Fruit fly (Drosophila melanogaster) whole organism, embryonic: ENCODE measurements around the gene CG7079.
A peak's percentile ranks its signal among the peaks of the same experiment; 100 is the strongest.

Experiments used
- Atf-2 ChIP-seq: fragments of 200-800 bp; sonication (Bioruptor generic); optimal IDR thresholded peaks from 2 replicates; lab custom pipeline; 2016; ENCODE audit warnings: missing biosample characterization, missing genetic modification characterization
- CG10543 ChIP-seq: fragments of 200-800 bp; sonication (Bioruptor generic); optimal IDR thresholded peaks from 3 replicates; lab custom pipeline; 2017; ENCODE audit warnings: missing biosample characterization, mild to moderate bottlenecking, missing genetic modification characterization, moderate library complexity
- CG11085 ChIP-seq: fragments of 200-800 bp; sonication (Bioruptor generic); IDR thresholded peaks from 2 replicates; pipeline ENCODE4 v1.3.6; 2022; ENCODE audit warnings: missing biosample characterization, missing genetic modification characterization
- CG13894 ChIP-seq: fragments of 200-800 bp; sonication (Bioruptor generic); optimal IDR thresholded peaks from 3 replicates; lab custom pipeline; 2018; ENCODE audit warnings: missing biosample characterization, mild to moderate bottlenecking, missing genetic modification characterization, moderate library complexity
- CG17612 ChIP-seq: fragments of 200-800 bp; sonication (Bioruptor generic); IDR thresholded peaks from 2 replicates; pipeline ENCODE4 v1.3.6; 2022; ENCODE audit warnings: missing biosample characterization, missing genetic modification characterization
- CG1832 ChIP-seq: fragments of 200-800 bp; sonication (Bioruptor generic); optimal IDR thresholded peaks from 2 replicates; lab custom pipeline; 2017; ENCODE audit warnings: missing biosample characterization, mild to moderate bottlenecking, missing genetic modification characterization, inconsistent platforms
- CG3281 ChIP-seq: fragments of 200-800 bp; sonication (Bioruptor generic); optimal IDR thresholded peaks from 3 replicates; lab custom pipeline; 2017; ENCODE audit warnings: missing biosample characterization, mild to moderate bottlenecking, missing genetic modification characterization
- CG34376 ChIP-seq: fragments of 200-800 bp; sonication (Bioruptor generic); optimal IDR thresholded peaks from 2 replicates; lab custom pipeline; 2018; ENCODE audit warnings: missing biosample characterization, mild to moderate bottlenecking, missing genetic modification characterization
- CG5180 ChIP-seq: fragments of 200-800 bp; sonication (Bioruptor generic); optimal IDR thresholded peaks from 3 replicates; lab custom pipeline; 2017; ENCODE audit warnings: missing biosample characterization, missing genetic modification characterization, mild to moderate bottlenecking, moderate library complexity, missing genetic modification reagents
- CG6683 ChIP-seq: fragments of 200-800 bp; sonication (Bioruptor generic); optimal IDR thresholded peaks from 2 replicates; lab custom pipeline; 2017; ENCODE audit warnings: missing biosample characterization, mild to moderate bottlenecking, missing genetic modification characterization, missing genetic modification reagents
- CG6765 ChIP-seq: fragments of 200-800 bp; sonication (Bioruptor generic); optimal IDR thresholded peaks from 3 replicates; lab custom pipeline; 2017; ENCODE audit warnings: missing biosample characterization, mild to moderate bottlenecking, missing genetic modification characterization
- CG7987 ChIP-seq: fragments of 200-800 bp; sonication (Bioruptor generic); optimal IDR thresholded peaks from 2 replicates; lab custom pipeline; 2018; ENCODE audit warnings: missing biosample characterization, mild to moderate bottlenecking, missing genetic modification characterization, moderate library complexity
- CG8359 ChIP-seq: fragments of 200-800 bp; sonication (Bioruptor generic); optimal IDR thresholded peaks from 2 replicates; lab custom pipeline; 2017; ENCODE audit warnings: missing biosample characterization, mild to moderate bottlenecking, missing genetic modification characterization, borderline replicate concordance
- CG8765 ChIP-seq: fragments of 200-800 bp; sonication (Bioruptor generic); IDR thresholded peaks from 2 replicates; pipeline ENCODE4 v1.3.6; 2022; ENCODE audit warnings: missing biosample characterization, missing genetic modification characterization
- CG9437 ChIP-seq: fragments of 200-800 bp; sonication (Bioruptor generic); optimal IDR thresholded peaks from 2 replicates; lab custom pipeline; 2018; ENCODE audit warnings: missing biosample characterization, mild to moderate bottlenecking, missing genetic modification characterization
- Hsf ChIP-seq: fragments of 200-800 bp; sonication (Bioruptor generic); optimal IDR thresholded peaks from 3 replicates; lab custom pipeline; 2016; ENCODE audit warnings: missing biosample characterization, missing genetic modification characterization
- Max ChIP-seq: fragments of 200-800 bp; sonication (Bioruptor generic); optimal IDR thresholded peaks from 2 replicates; lab custom pipeline; 2016; ENCODE audit warnings: missing biosample characterization, mild to moderate bottlenecking, missing genetic modification characterization
- Mrtf ChIP-seq: fragments of 200-800 bp; sonication (Bioruptor generic); IDR thresholded peaks from 3 replicates; pipeline ENCODE4 v1.3.6; 2022; ENCODE audit warnings: missing biosample characterization, missing genetic modification characterization
- NC2α ChIP-seq: fragments of 200-800 bp; sonication (Bioruptor generic); optimal IDR thresholded peaks from 2 replicates; lab custom pipeline; 2016; ENCODE audit warnings: missing biosample characterization, missing genetic modification characterization
- Oaz ChIP-seq: fragments of 200-800 bp; sonication (Bioruptor generic); IDR thresholded peaks from 2 replicates; pipeline ENCODE4 v1.3.6; 2022; ENCODE audit warnings: missing biosample characterization, missing genetic modification characterization
- Pdp1 ChIP-seq, 2 experiments: fragments of 200-800 bp; sonication (Bioruptor generic); optimal IDR thresholded peaks; 3 replicates each; lab custom pipeline; 2016; ENCODE audit warnings: missing biosample characterization in 2 of 2, missing genetic modification characterization in 2 of 2, mild to moderate bottlenecking in 1 of 2, moderate library complexity in 1 of 2
- Side ChIP-seq: fragments of 200-800 bp; sonication (Bioruptor generic); optimal IDR thresholded peaks from 2 replicates; lab custom pipeline; 2016; ENCODE audit warnings: missing biosample characterization, missing genetic modification characterization
- Sry-β ChIP-seq: fragments of 200-800 bp; sonication (Bioruptor generic); optimal IDR thresholded peaks from 2 replicates; lab custom pipeline; 2018; ENCODE audit warnings: missing biosample characterization, mild to moderate bottlenecking, missing genetic modification characterization, moderate library complexity
- abd-A ChIP-seq: fragments of 200-800 bp; sonication (Bioruptor generic); optimal IDR thresholded peaks from 3 replicates; lab custom pipeline; 2019; ENCODE audit warnings: missing biosample characterization, mild to moderate bottlenecking, missing genetic modification characterization, moderate library complexity
- ara ChIP-seq: fragments of 200-800 bp; sonication (Bioruptor generic); IDR thresholded peaks from 2 replicates; pipeline ENCODE4 v1.3.6; 2022; ENCODE audit warnings: missing biosample characterization, missing genetic modification characterization
- bcd ChIP-seq: fragments of 200-800 bp; sonication (Bioruptor generic); optimal IDR thresholded peaks from 2 replicates; lab custom pipeline; 2017; ENCODE audit warnings: missing biosample characterization, mild to moderate bottlenecking, missing genetic modification characterization
- chinmo ChIP-seq: fragments of 200-800 bp; sonication (Bioruptor generic); IDR thresholded peaks from 4 replicates; pipeline ENCODE4 v1.3.6; 2022; ENCODE audit warnings: missing biosample characterization, missing genetic modification characterization; ENCODE audit not compliant: partially characterized antibody
- crc ChIP-seq: fragments of 200-800 bp; sonication (Bioruptor generic); optimal IDR thresholded peaks from 2 replicates; lab custom pipeline; 2016; ENCODE audit warnings: missing biosample characterization, missing genetic modification characterization
- exex ChIP-seq: fragments of 200-800 bp; sonication (Bioruptor generic); optimal IDR thresholded peaks from 4 replicates; lab custom pipeline; 2018; ENCODE audit warnings: missing biosample characterization, mild to moderate bottlenecking, missing genetic modification characterization, moderate library complexity
- eyg ChIP-seq: fragments of 200-800 bp; sonication (Bioruptor generic); optimal IDR thresholded peaks from 3 replicates; lab custom pipeline; 2016; ENCODE audit warnings: missing biosample characterization, missing genetic modification characterization
- grn ChIP-seq: fragments of 200-800 bp; sonication (Bioruptor generic); optimal IDR thresholded peaks from 3 replicates; lab custom pipeline; 2017; ENCODE audit warnings: missing biosample characterization, missing genetic modification characterization
- gsb-n ChIP-seq: fragments of 200-800 bp; sonication (Bioruptor generic); optimal IDR thresholded peaks from 3 replicates; lab custom pipeline; 2018; ENCODE audit warnings: missing biosample characterization, mild to moderate bottlenecking, missing genetic modification characterization
- kah ChIP-seq: fragments of 200-800 bp; sonication (Bioruptor generic); optimal IDR thresholded peaks from 2 replicates; lab custom pipeline; 2018; ENCODE audit warnings: missing biosample characterization, mild to moderate bottlenecking, missing genetic modification characterization
- lbe ChIP-seq: fragments of 200-800 bp; sonication (Bioruptor generic); optimal IDR thresholded peaks from 2 replicates; lab custom pipeline; 2016; ENCODE audit warnings: missing biosample characterization, mild to moderate bottlenecking, missing genetic modification characterization
- p53 ChIP-seq: fragments of 200-800 bp; sonication (Bioruptor generic); optimal IDR thresholded peaks from 2 replicates; lab custom pipeline; 2016; ENCODE audit warnings: missing biosample characterization, missing genetic modification characterization
- peb ChIP-seq: fragments of 200-800 bp; sonication (Bioruptor generic); IDR thresholded peaks from 2 replicates; pipeline ENCODE4 v1.3.6; 2022; ENCODE audit warnings: missing biosample characterization, missing genetic modification characterization
- pnt ChIP-seq: fragments of 200-800 bp; sonication (Bioruptor generic); optimal IDR thresholded peaks from 3 replicates; lab custom pipeline; 2016; ENCODE audit warnings: missing biosample characterization, missing genetic modification characterization
- rib ChIP-seq: fragments of 200-800 bp; sonication (Bioruptor generic); IDR thresholded peaks from 2 replicates; pipeline ENCODE4 v1.3.6; 2022; ENCODE audit warnings: missing biosample characterization, missing genetic modification characterization
- ro ChIP-seq: fragments of 200-800 bp; sonication (Bioruptor generic); IDR thresholded peaks from 2 replicates; pipeline ENCODE4 v1.3.6; 2022; ENCODE audit warnings: missing biosample characterization, missing genetic modification characterization
- salm ChIP-seq: fragments of 200-800 bp; sonication (Bioruptor generic); optimal IDR thresholded peaks from 2 replicates; lab custom pipeline; 2018; ENCODE audit warnings: missing biosample characterization, mild to moderate bottlenecking, missing genetic modification characterization
- tio ChIP-seq: fragments of 200-800 bp; sonication (Bioruptor generic); optimal IDR thresholded peaks from 2 replicates; lab custom pipeline; 2017; ENCODE audit warnings: missing biosample characterization, missing genetic modification characterization, inconsistent platforms
- zen2 ChIP-seq: fragments of 200-800 bp; sonication (Bioruptor generic); IDR thresholded peaks from 3 replicates; pipeline ENCODE4 v1.3.6; 2022; ENCODE audit warnings: missing biosample characterization, missing genetic modification characterization; ENCODE audit not compliant: partially characterized antibody

Gene CG7079

DNA sequence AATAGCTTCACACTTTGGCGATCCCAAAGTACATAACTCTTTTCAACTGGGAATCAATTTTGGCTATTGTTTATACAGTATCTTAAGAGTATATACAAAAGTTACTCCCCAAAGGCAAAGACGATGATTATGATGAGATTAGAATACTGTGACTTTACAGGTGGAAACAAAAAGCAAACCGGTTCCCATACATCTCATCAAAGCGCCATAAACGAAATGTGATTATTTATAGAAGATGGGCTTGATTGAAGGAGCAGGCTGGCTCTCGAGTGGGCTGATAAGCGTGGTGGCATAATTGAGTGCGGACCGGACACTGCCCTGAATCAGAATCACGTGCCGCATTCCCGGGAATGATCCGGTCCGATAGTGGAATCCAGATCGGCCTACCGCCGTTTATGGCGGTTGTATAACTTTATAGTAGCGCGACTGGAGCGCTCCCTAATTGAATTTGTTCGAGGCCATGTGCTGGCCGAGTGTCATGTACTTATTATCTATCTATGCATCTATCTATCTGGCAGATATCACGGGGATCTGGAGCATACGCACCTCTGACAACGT, 23.4 kb upstream of the CG7079 start (continued):
- TF ChIP-seq tio (GFP tag; lab: Kevin White, UChicago) (no peak), CG5180 (no peak), Side (GFP tag; lab: Kevin White, UChicago) (no peak), zen2 (GFP tag; lab: Robert Waterston, UW) (no peak), Max (GFP tag; lab: Kevin White, UChicago) (no peak), salm (no peak), exex (tag; lab: Kevin White, UChicago) (peak; percentile 74), Pdp1 (GFP tag; optimal IDR thresholded peaks at IDR 0.05; lab: Kevin White, UChicago) (peak in 1 of 2 experiments; percentile 52), abd-A (tag; lab: Kevin White, UChicago) (no peak), CG8359 (no peak), Oaz (GFP tag; lab: Robert Waterston, UW) (no peak), NC2α (GFP tag; lab: Kevin White, UChicago) (no peak), ara (GFP tag; lab: Robert Waterston, UW) (no peak), CG7987 (GFP tag; lab: Kevin White, UChicago) (peak; percentile 9), CG17612 (GFP tag; lab: Robert Waterston, UW) (no peak), CG34376 (GFP tag; lab: Kevin White, UChicago) (peak; percentile 5), Hsf (GFP tag; lab: Kevin White, UChicago) (no peak), CG6683 (GFP tag; lab: Kevin White, UChicago) (no peak), peb (no peak), ro (no peak), rib (no peak), Atf-2 (GFP tag; lab: Kevin White, UChicago) (no peak), CG1832 (no peak), CG9437 (GFP tag; lab: Kevin White, UChicago) (no peak), CG6765 (GFP tag; lab: Kevin White, UChicago) (no peak), CG11085 (GFP tag; lab: Robert Waterston, UW) (no peak), p53 (GFP tag; lab: Kevin White, UChicago) (no peak), eyg (GFP tag; lab: Kevin White, UChicago) (no peak), CG3281 (no peak), grn (peak; percentile 73), Mrtf (GFP tag; lab: Robert Waterston, UW) (no peak), pnt (GFP tag; lab: Kevin White, UChicago) (no peak), lbe (GFP tag; lab: Kevin White, UChicago) (no peak), kah (GFP tag; lab: Kevin White, UChicago) (no peak), CG8765 (GFP tag; lab: Robert Waterston, UW) (no peak), CG13894 (tag; lab: Kevin White, UChicago) (no peak), gsb-n (tag; lab: Kevin White, UChicago) (no peak), CG10543 (GFP tag; lab: Kevin White, UChicago) (no peak), Sry-β (no peak), bcd (no peak), chinmo (GFP tag; lab: Robert Waterston, UW) (0 out of 4 replicates have a peak, but pooled peaks have one; percentile 29), crc (GFP tag; lab: Kevin White, UChicago) (no peak)
